Worm (Caenorhabditis elegans) whole organism, L4 larva: ENCODE results near the gene sri-29.
A peak's percentile ranks its signal among the peaks of the same experiment; 100 is the strongest.

Experiments used
- T20F7.1 ChIP-seq: fragments of 200-800 bp; sonication (Bioruptor generic); optimal IDR thresholded peaks from 2 replicates; lab custom pipeline; 2018; ENCODE audit warnings: mild to moderate bottlenecking, missing genetic modification characterization, missing compliant biosample characterization
- T26A8.4 ChIP-seq: fragments of 200-800 bp; sonication (Bioruptor generic); IDR thresholded peaks from 2 replicates; pipeline ENCODE4 v1.3.6; 2022; ENCODE audit warnings: missing genetic modification characterization, missing compliant biosample characterization
- Y48G9A.11 ChIP-seq: fragments of 200-800 bp; sonication (Bioruptor generic); IDR thresholded peaks from 2 replicates; pipeline ENCODE4 v1.3.6; 2022; ENCODE audit warnings: missing genetic modification reagents, missing genetic modification characterization, missing compliant biosample characterization
- Y5F2A.4 ChIP-seq: fragments of 200-800 bp; sonication (Bioruptor generic); optimal IDR thresholded peaks from 2 replicates; lab custom pipeline; 2018; ENCODE audit warnings: mild to moderate bottlenecking, missing genetic modification characterization, missing compliant biosample characterization
- Y75B8A.6 ChIP-seq: fragments of 200-800 bp; sonication (Bioruptor generic); IDR thresholded peaks from 2 replicates; pipeline ENCODE4 v1.3.6; 2022; ENCODE audit warnings: missing genetic modification reagents, missing genetic modification characterization, missing compliant biosample characterization
- ZK337.2 ChIP-seq: fragments of 200-800 bp; sonication (Bioruptor generic); IDR thresholded peaks from 2 replicates; pipeline ENCODE4 v1.3.6; 2022; ENCODE audit warnings: missing genetic modification reagents, missing genetic modification characterization, missing compliant biosample characterization
- ZK546.5 ChIP-seq, 2 experiments: sonication (generic microtip); optimal IDR thresholded peaks; 2 replicates each; lab custom pipeline; 2017; ENCODE audit warnings: missing biosample characterization in 2 of 2, missing genetic modification characterization in 2 of 2
- aha-1 ChIP-seq: fragments of 150-350 bp; peaks from one replicate; lab custom pipeline; 2014; ENCODE audit warnings: missing biosample characterization, missing genetic modification characterization
- aly-2 ChIP-seq: sonication (generic microtip); optimal IDR thresholded peaks from 2 replicates; lab custom pipeline; 2018; ENCODE audit warnings: missing biosample characterization, missing genetic modification characterization
- arid-1 ChIP-seq: fragments of 200-800 bp; sonication (Bioruptor generic); conservative IDR thresholded peaks from 2 replicates; pipeline ENCODE4 v1.3.6; 2022; ENCODE audit warnings: missing genetic modification reagents, missing genetic modification characterization, missing compliant biosample characterization
- ceh-28 ChIP-seq: fragments of 150-350 bp; optimal IDR thresholded peaks from 2 replicates; lab custom pipeline; 2014; ENCODE audit warnings: missing biosample characterization, missing genetic modification reagents, missing genetic modification characterization
- ceh-32 ChIP-seq: sonication (generic microtip); optimal IDR thresholded peaks from 2 replicates; lab custom pipeline; 2016; ENCODE audit warnings: mild to moderate bottlenecking, missing genetic modification characterization, missing compliant biosample characterization; ENCODE audit not compliant: poor library complexity
- ces-1 ChIP-seq: fragments of 150-350 bp; sonication (generic microtip); optimal IDR thresholded peaks from 4 replicates; lab custom pipeline; 2014; ENCODE audit warnings: missing biosample characterization, missing genetic modification reagents, missing genetic modification characterization
- ctbp-1 ChIP-seq: fragments of 200-800 bp; sonication (Bioruptor generic); IDR thresholded peaks from 2 replicates; pipeline ENCODE4 v1.3.6; 2022; ENCODE audit warnings: missing genetic modification reagents, missing genetic modification characterization, missing compliant biosample characterization
- daf-12 ChIP-seq: fragments of 150-350 bp; optimal IDR thresholded peaks from 2 replicates; lab custom pipeline; 2014; ENCODE audit warnings: missing biosample characterization, missing genetic modification reagents, missing genetic modification characterization
- daf-16 ChIP-seq, 3 experiments: sonication (generic microtip); optimal IDR thresholded peaks; 2 replicates each; lab custom pipeline; 2016 to 2017; ENCODE audit warnings: missing genetic modification characterization in 3 of 3, missing genetic modification reagents in 3 of 3, mild to moderate bottlenecking in 2 of 3, missing compliant biosample characterization in 2 of 3, missing biosample characterization in 1 of 3, moderate library complexity in 1 of 3
- daf-8 ChIP-seq: fragments of 200-800 bp; sonication (Bioruptor generic); IDR thresholded peaks from 2 replicates; pipeline ENCODE4 v1.3.6; 2022; ENCODE audit warnings: missing genetic modification characterization, missing compliant biosample characterization
- dmd-8 ChIP-seq: fragments of 200-800 bp; sonication (Bioruptor generic); IDR thresholded peaks from 2 replicates; pipeline ENCODE4 v1.3.6; 2022; ENCODE audit warnings: missing genetic modification characterization, missing compliant biosample characterization
- dve-1 ChIP-seq: sonication (generic microtip); optimal IDR thresholded peaks from 2 replicates; lab custom pipeline; 2017; ENCODE audit warnings: antibody characterized with exemption, mild to moderate bottlenecking, missing genetic modification characterization, missing compliant biosample characterization; ENCODE audit not compliant: insufficient read depth
- egl-43 ChIP-seq: fragments of 200-800 bp; sonication (Bioruptor generic); IDR thresholded peaks from 2 replicates; pipeline ENCODE4 v1.3.6; 2022; ENCODE audit warnings: missing genetic modification reagents, missing genetic modification characterization, missing compliant biosample characterization
- fkh-10 ChIP-seq: fragments of 150-350 bp; optimal IDR thresholded peaks from 2 replicates; lab custom pipeline; 2014; ENCODE audit warnings: missing biosample characterization, missing genetic modification reagents, missing genetic modification characterization
- gei-8 ChIP-seq: fragments of 200-800 bp; sonication (Bioruptor generic); optimal IDR thresholded peaks from 2 replicates; lab custom pipeline; 2018; ENCODE audit warnings: mild to moderate bottlenecking, missing genetic modification characterization, missing compliant biosample characterization
- hif-1 ChIP-seq, 2 experiments: sonication (generic microtip); optimal IDR thresholded peaks; 2 replicates each; lab custom pipeline; 2016 to 2017; ENCODE audit warnings: missing compliant biosample characterization in 2 of 2, missing genetic modification characterization in 2 of 2, missing genetic modification reagents in 2 of 2, missing genotype in 2 of 2, mild to moderate bottlenecking in 1 of 2
- hlh-30 ChIP-seq: sonication (generic microtip); optimal IDR thresholded peaks from 2 replicates; lab custom pipeline; 2017; ENCODE audit warnings: antibody characterized with exemption, mild to moderate bottlenecking, missing genetic modification characterization, missing compliant biosample characterization; ENCODE audit not compliant: insufficient read depth
- jun-1 ChIP-seq: fragments of 150-350 bp; optimal IDR thresholded peaks from 2 replicates; lab custom pipeline; 2014; ENCODE audit warnings: missing biosample characterization, missing genetic modification reagents, missing genetic modification characterization
- lin-13 ChIP-seq: fragments of 150-350 bp; optimal IDR thresholded peaks from 2 replicates; lab custom pipeline; 2014; ENCODE audit warnings: missing biosample characterization, missing genetic modification reagents, missing genetic modification characterization
- lin-29 ChIP-seq: fragments of 200-800 bp; sonication (Bioruptor generic); IDR thresholded peaks from 2 replicates; pipeline ENCODE4 v1.3.6; 2022; ENCODE audit warnings: missing genetic modification reagents, missing genetic modification characterization, missing compliant biosample characterization
- lin-38 ChIP-seq: fragments of 200-800 bp; sonication (Bioruptor generic); IDR thresholded peaks from 2 replicates; pipeline ENCODE4 v1.3.6; 2022; ENCODE audit warnings: missing genetic modification reagents, missing genetic modification characterization, missing compliant biosample characterization
- madf-5 ChIP-seq, 2 experiments: fragments of 200-800 bp; sonication (Bioruptor generic); IDR thresholded peaks; 2 replicates each; pipeline ENCODE4 v1.3.6; 2022; ENCODE audit warnings: missing compliant biosample characterization in 2 of 2, missing genetic modification characterization in 2 of 2
- mdt-29 ChIP-seq: fragments of 200-800 bp; sonication (Bioruptor generic); IDR thresholded peaks from 2 replicates; pipeline ENCODE4 v1.3.6; 2022; ENCODE audit warnings: missing genetic modification reagents, missing genetic modification characterization, missing compliant biosample characterization
- mes-2 ChIP-seq: sonication (generic microtip); optimal IDR thresholded peaks from 2 replicates; lab custom pipeline; 2016; ENCODE audit warnings: missing genotype, mild to moderate bottlenecking, missing genetic modification characterization, missing compliant biosample characterization; ENCODE audit not compliant: poor library complexity, severe bottlenecking
- mxl-2 ChIP-seq: fragments of 200-800 bp; sonication (Bioruptor generic); conservative IDR thresholded peaks from 2 replicates; pipeline ENCODE4 v1.3.6; 2022; ENCODE audit warnings: missing genetic modification reagents, missing genetic modification characterization, missing compliant biosample characterization
- nhr-102 ChIP-seq: sonication (generic microtip); optimal IDR thresholded peaks from 2 replicates; lab custom pipeline; 2016; ENCODE audit warnings: mild to moderate bottlenecking, missing genetic modification characterization, moderate library complexity, missing compliant biosample characterization
- nhr-237 ChIP-seq: sonication (generic microtip); optimal IDR thresholded peaks from 2 replicates; lab custom pipeline; 2017; ENCODE audit warnings: missing biosample characterization, missing genetic modification characterization
- nhr-25 ChIP-seq: sonication (generic microtip); optimal IDR thresholded peaks from 2 replicates; lab custom pipeline; 2017; ENCODE audit warnings: missing genetic modification characterization, mild to moderate bottlenecking, missing compliant biosample characterization, antibody characterized with exemption, moderate library complexity, borderline replicate concordance; ENCODE audit not compliant: insufficient read depth
- nhr-42 ChIP-seq: fragments of 200-800 bp; sonication (Bioruptor generic); IDR thresholded peaks from 2 replicates; pipeline ENCODE4 v1.3.6; 2022; ENCODE audit warnings: missing genetic modification characterization, missing compliant biosample characterization
- nhr-48 ChIP-seq: sonication (generic microtip); optimal IDR thresholded peaks from 2 replicates; lab custom pipeline; 2016; ENCODE audit warnings: mild to moderate bottlenecking, missing genetic modification characterization, missing compliant biosample characterization
- nhr-6 ChIP-seq: fragments of 150-350 bp; optimal IDR thresholded peaks from 2 replicates; lab custom pipeline; 2014; ENCODE audit warnings: missing biosample characterization, missing genetic modification characterization
- nhr-76 ChIP-seq: fragments of 150-350 bp; optimal IDR thresholded peaks from 2 replicates; lab custom pipeline; 2014; ENCODE audit warnings: missing biosample characterization, missing genetic modification characterization
- nhr-77 ChIP-seq: fragments of 150-350 bp; optimal IDR thresholded peaks from 2 replicates; lab custom pipeline; 2014; ENCODE audit warnings: missing biosample characterization, missing genetic modification characterization
- pha-4 ChIP-seq, 2 experiments: fragments of 150-350 bp in 1 of 2; fragments of 200-800 bp in 1 of 2; sonication (Bioruptor generic) in 1 of 2; IDR thresholded peaks in 1 of 2; optimal IDR thresholded peaks in 1 of 2; 2 replicates each; pipeline versions ENCODE4 v1.3.6 to Lab custom; 2014 to 2022; ENCODE audit warnings: missing genetic modification characterization in 2 of 2, missing genetic modification reagents in 2 of 2, missing biosample characterization in 1 of 2, missing compliant biosample characterization in 1 of 2
- snpc-4 ChIP-seq: fragments of 150-350 bp; optimal IDR thresholded peaks from 2 replicates; lab custom pipeline; 2014; ENCODE audit warnings: missing biosample characterization, missing genetic modification characterization
- spr-1 ChIP-seq: sonication (generic microtip); optimal IDR thresholded peaks from 2 replicates; lab custom pipeline; 2016; ENCODE audit warnings: mild to moderate bottlenecking, missing genetic modification characterization, missing compliant biosample characterization
- tra-1 ChIP-seq: fragments of 200-800 bp; sonication (Bioruptor generic); IDR thresholded peaks from 2 replicates; pipeline ENCODE4 v1.3.6; 2022; ENCODE audit warnings: missing genetic modification reagents, missing genetic modification characterization, missing compliant biosample characterization
- unc-62 ChIP-seq, 3 experiments: fragments of 150-350 bp in 1 of 3; sonication (generic microtip); optimal IDR thresholded peaks in 2 of 3; peaks in 1 of 3; 1 replicate in 1 of 3; 2 replicates in 2 of 3; lab custom pipeline; 2014 to 2017; ENCODE audit warnings: missing biosample characterization in 3 of 3, missing genetic modification characterization in 3 of 3, missing genetic modification reagents in 3 of 3, missing genotype in 1 of 3
- zag-1 ChIP-seq: fragments of 150-350 bp; optimal IDR thresholded peaks from 2 replicates; lab custom pipeline; 2014; ENCODE audit warnings: missing biosample characterization, missing genetic modification characterization
- zfp-2 ChIP-seq: sonication (generic microtip); optimal IDR thresholded peaks from 2 replicates; lab custom pipeline; 2016; ENCODE audit warnings: mild to moderate bottlenecking, missing genetic modification characterization, missing compliant biosample characterization
- zfp-3 ChIP-seq: fragments of 200-800 bp; sonication (Bioruptor generic); conservative IDR thresholded peaks from 2 replicates; pipeline ENCODE4 v1.3.6; 2022; ENCODE audit warnings: missing genetic modification reagents, missing genetic modification characterization, missing compliant biosample characterization

The sri-29 gene

DNA sequence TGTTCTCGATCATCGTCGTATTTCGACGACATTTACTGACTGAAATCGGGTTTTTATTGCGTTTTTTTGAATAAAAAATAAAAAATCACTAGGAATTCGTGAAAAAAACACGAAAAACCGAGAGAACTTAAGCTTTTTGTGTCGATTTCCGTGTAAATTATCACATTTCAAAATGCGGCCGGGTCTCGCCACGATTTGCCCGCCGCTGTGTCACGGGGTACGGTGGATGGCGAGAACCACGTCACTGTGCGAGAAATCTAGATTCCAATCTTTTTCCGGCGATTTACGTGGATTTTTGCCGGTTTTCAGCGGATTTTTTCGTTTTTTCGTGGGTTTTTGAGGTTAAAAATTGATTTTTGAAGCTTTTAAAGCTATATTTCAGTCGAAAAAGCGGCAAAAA is 32.8 kb downstream of the sri-29 start, which contains the start of gene Y25C1A.8:
Gene Y25C1A.8 (minus strand): TSS at position 45 of the 400 bp plus-strand sequence.
- TF ChIP-seq pha-4 (GFP tag; IDR thresholded peaks at IDR 0.05; lab: Robert Waterston, UW) (peak; percentile 91), pha-4 (tag; optimal IDR thresholded peaks at IDR 0.05; lab: Kevin White, UChicago) (no peak), lin-38 (GFP tag; lab: Robert Waterston, UW) (peak; percentile 89), nhr-48 (peak; percentile 30), madf-5 (GFP tag; IDR thresholded peaks at IDR 0.05; lab: Robert Waterston, UW) (no peak), dmd-8 (GFP tag; lab: Robert Waterston, UW) (no peak), ceh-32 (tag; lab: Kevin White, UChicago) (peak; percentile 46), Y75B8A.6 (GFP tag; lab: Robert Waterston, UW) (no peak), arid-1 (GFP tag; lab: Robert Waterston, UW) (peak; percentile 83), tra-1 (GFP tag; lab: Robert Waterston, UW) (peak; percentile 55; the same call in 1 of the 2 replicates), Y5F2A.4 (GFP tag; lab: Kevin White, UChicago) (peak; percentile 71), lin-13 (GFP tag; lab: Kevin White, UChicago) (peak; percentile 87), mes-2 (tag; lab: Kevin White, UChicago) (peak; percentile 96), nhr-76 (tag; lab: Kevin White, UChicago) (no peak), nhr-102 (tag; lab: Kevin White, UChicago) (peak; percentile 94), spr-1 (tag; lab: Kevin White, UChicago) (peak; percentile 92), gei-8 (GFP tag; lab: Kevin White, UChicago) (peak; percentile 38), nhr-42 (peak; percentile 75), aly-2 (tag; lab: Kevin White, UChicago) (no peak), T26A8.4 (GFP tag; lab: Robert Waterston, UW) (peak; percentile 95), mdt-29 (GFP tag; lab: Robert Waterston, UW) (peak; percentile 45; the same call in 1 of the 2 replicates), ceh-28 (tag; lab: Kevin White, UChicago) (no peak), T20F7.1 (no peak), dve-1 (tag; lab: Kevin White, UChicago) (peak; percentile 95), nhr-6 (tag; lab: Kevin White, UChicago) (peak; percentile 82), daf-12 (tag; lab: Kevin White, UChicago) (no peak), zfp-2 (tag; lab: Kevin White, UChicago) (peak; percentile 47), ZK546.5 (tag; optimal IDR thresholded peaks at IDR 0.05; lab: Kevin White, UChicago) (no peak), hif-1 (tag; optimal IDR thresholded peaks at IDR 0.05; lab: Kevin White, UChicago) (peak in 1 of 2 experiments; percentile 79), Y48G9A.11 (GFP tag; lab: Robert Waterston, UW) (0 out of 2 replicates have a peak, but pooled peaks have one; percentile 31), egl-43 (peak; percentile 82), ZK337.2 (peak; percentile 61; the same call in 1 of the 2 replicates), nhr-237 (tag; lab: Kevin White, UChicago) (no peak), daf-8 (GFP tag; lab: Robert Waterston, UW) (no peak), mxl-2 (0 out of 2 replicates have a peak, but pooled peaks have one; percentile 49), lin-29 (GFP tag; lab: Robert Waterston, UW) (peak; percentile 80), aha-1 (tag; lab: Kevin White, UChicago) (peak; percentile 99), nhr-77 (tag; lab: Kevin White, UChicago) (peak; percentile 63), zfp-3 (peak; percentile 85), ces-1 (GFP tag; lab: Kevin White, UChicago) (peak; percentile 28), zag-1 (tag; lab: Kevin White, UChicago) (no peak), jun-1 (tag; lab: Kevin White, UChicago) (peak; percentile 78), fkh-10 (GFP tag; lab: Kevin White, UChicago) (peak; percentile 53), snpc-4 (peak; percentile 48), daf-16 (GFP tag; optimal IDR thresholded peaks at IDR 0.05; lab: Kevin White, UChicago) (peak in 1 of 2 experiments; percentile 54), daf-16 (tag; optimal IDR thresholded peaks at IDR 0.05; lab: Kevin White, UChicago) (peak; percentile 49), unc-62 (GFP tag; optimal IDR thresholded peaks at IDR 0.05 in 1 of 2; lab: Kevin White, UChicago) (peak in 1 of 2 experiments; percentile 92), unc-62 (tag; optimal IDR thresholded peaks at IDR 0.05; lab: Kevin White, UChicago) (no peak), hlh-30 (tag; lab: Kevin White, UChicago) (peak; percentile 92), ctbp-1 (GFP tag; lab: Robert Waterston, UW) (peak; percentile 85), nhr-25 (tag; lab: Kevin White, UChicago) (peak; percentile 7)
